Worm (Caenorhabditis elegans) whole organism, L3 larva: Measurements from ENCODE around the gene B0416.10.

Experiments
- aly-2 ChIP-seq: fragments of 150-350 bp; optimal IDR thresholded peaks from 2 replicates; lab custom pipeline; 2014; ENCODE audit warnings: missing biosample characterization, missing genetic modification characterization
- ceh-9 ChIP-seq: sonication (generic microtip); optimal IDR thresholded peaks from 2 replicates; lab custom pipeline; 2018; ENCODE audit warnings: missing biosample characterization, missing genetic modification characterization
- elt-1 ChIP-seq: fragments of 150-350 bp; optimal IDR thresholded peaks from 2 replicates; lab custom pipeline; 2014; ENCODE audit warnings: missing biosample characterization, missing genetic modification characterization
- elt-3 ChIP-seq, 3 experiments: fragments of 150-350 bp in 1 of 3; sonication (generic microtip) in 2 of 3; optimal IDR thresholded peaks; 2 replicates in 2 of 3; 4 replicates in 1 of 3; lab custom pipeline; 2014 to 2017; ENCODE audit warnings: missing biosample characterization in 3 of 3, missing genetic modification characterization in 3 of 3
- jun-1 ChIP-seq: fragments of 150-350 bp; optimal IDR thresholded peaks from 2 replicates; lab custom pipeline; 2014; ENCODE audit warnings: missing biosample characterization, missing genetic modification reagents, missing genetic modification characterization
- skn-1 ChIP-seq: fragments of 150-350 bp; optimal IDR thresholded peaks from 2 replicates; lab custom pipeline; 2014; ENCODE audit warnings: missing biosample characterization, missing genetic modification characterization
- snpc-4 ChIP-seq: fragments of 150-350 bp; optimal IDR thresholded peaks from 2 replicates; lab custom pipeline; 2014; ENCODE audit warnings: missing biosample characterization, missing genetic modification characterization
- unc-39 ChIP-seq: sonication (generic microtip); optimal IDR thresholded peaks from 4 replicates; lab custom pipeline; 2017; ENCODE audit warnings: missing biosample characterization, missing genetic modification characterization
- ztf-4 ChIP-seq: fragments of 150-350 bp; optimal IDR thresholded peaks from 2 replicates; lab custom pipeline; 2014; ENCODE audit warnings: missing biosample characterization, missing genetic modification characterization

- TF ChIP-seq skn-1 (tag; lab: Kevin White, UChicago) (no peak), aly-2 (tag; lab: Kevin White, UChicago) (no peak), elt-3 (tag; optimal IDR thresholded peaks at IDR 0.05; lab: Kevin White, UChicago) (no peak), ztf-4 (tag; lab: Kevin White, UChicago) (no peak), unc-39 (tag; lab: Kevin White, UChicago) (no peak), snpc-4 (tag; lab: Kevin White, UChicago) (no peak), jun-1 (tag; lab: Kevin White, UChicago) (no peak), ceh-9 (tag; lab: Kevin White, UChicago) (no peak), elt-1 (tag; lab: Kevin White, UChicago) (no peak)
Observed at ce11 chrX:9283026-9283425, 8.6 kb upstream of the B0416.10 start, which contains the start of gene B0416.11.
